Worm (Caenorhabditis elegans) whole organism, young adult: Measurements from ENCODE around the gene bus-17.
"Not testable (repeated sequence)": the region's sequence is repeated elsewhere in the genome, so short reads cannot be mapped to it uniquely, and the experiment has no call there.

Experiments
- B0019.2 ChIP-seq: fragments of 200-800 bp; sonication (Bioruptor generic); conservative IDR thresholded peaks from 2 replicates; pipeline ENCODE4 v1.3.6; 2022; ENCODE audit warnings: missing genetic modification reagents, missing genetic modification characterization, missing compliant biosample characterization
- B0261.1 ChIP-seq: sonication (generic microtip); optimal IDR thresholded peaks from 2 replicates; lab custom pipeline; 2016; ENCODE audit warnings: mild to moderate bottlenecking, missing genetic modification characterization, moderate library complexity, missing compliant biosample characterization
- F23B12.7 ChIP-seq: sonication (generic microtip); optimal IDR thresholded peaks from 2 replicates; lab custom pipeline; 2017; ENCODE audit warnings: missing genetic modification characterization, mild to moderate bottlenecking, missing compliant biosample characterization, antibody characterized with exemption, moderate library complexity; ENCODE audit not compliant: insufficient read depth
- F52B5.7 ChIP-seq: sonication (generic microtip); optimal IDR thresholded peaks from 2 replicates; lab custom pipeline; 2016; ENCODE audit warnings: mild to moderate bottlenecking, missing genetic modification characterization, missing compliant biosample characterization
- Y95B8A.8 ChIP-seq: fragments of 200-800 bp; sonication (Bioruptor generic); IDR thresholded peaks from 2 replicates; pipeline ENCODE4 v1.3.6; 2022; ENCODE audit warnings: missing genetic modification reagents, missing genetic modification characterization, missing compliant biosample characterization
- ama-1 ChIP-seq, 3 experiments: fragments of 150-350 bp in 1 of 3; sonication (generic microtip) in 2 of 3; optimal IDR thresholded peaks; 2 replicates each; lab custom pipeline; 2014 to 2018; ENCODE audit warnings: missing biosample characterization in 2 of 3, missing genetic modification characterization in 2 of 3, missing genetic modification reagents in 2 of 3
- aptf-2 ChIP-seq: fragments of 200-800 bp; sonication (Bioruptor generic); conservative IDR thresholded peaks from 2 replicates; pipeline ENCODE4 v1.3.6; 2022; ENCODE audit warnings: missing genetic modification reagents, missing genetic modification characterization, missing compliant biosample characterization
- attf-3 ChIP-seq: fragments of 200-800 bp; sonication (Bioruptor generic); conservative IDR thresholded peaks from 2 replicates; pipeline ENCODE4 v1.3.6; 2022; ENCODE audit warnings: missing genetic modification reagents, missing genetic modification characterization, missing compliant biosample characterization
- attf-6 ChIP-seq: fragments of 200-800 bp; sonication (Bioruptor generic); IDR thresholded peaks from 2 replicates; pipeline ENCODE4 v1.3.6; 2022; ENCODE audit warnings: missing genetic modification reagents, missing genetic modification characterization, missing compliant biosample characterization
- bed-2 ChIP-seq: fragments of 200-800 bp; sonication (Bioruptor generic); IDR thresholded peaks from 2 replicates; pipeline ENCODE4 v1.3.6; 2022; ENCODE audit warnings: missing genetic modification reagents, missing genetic modification characterization, missing compliant biosample characterization
- cebp-1 ChIP-seq, 2 experiments: fragments of 200-800 bp in 1 of 2; sonication (Bioruptor generic) in 1 of 2; sonication (generic microtip) in 1 of 2; IDR thresholded peaks in 1 of 2; optimal IDR thresholded peaks in 1 of 2; 2 replicates each; pipeline versions ENCODE4 v1.3.6 to Lab custom; 2017 to 2022; ENCODE audit warnings: missing compliant biosample characterization in 2 of 2, missing genetic modification characterization in 2 of 2, mild to moderate bottlenecking in 1 of 2, missing genetic modification reagents in 1 of 2, moderate library complexity in 1 of 2
- ceh-58 ChIP-seq: fragments of 200-800 bp; sonication (Bioruptor generic); IDR thresholded peaks from 2 replicates; pipeline ENCODE4 v1.3.6; 2022; ENCODE audit warnings: missing genetic modification characterization, missing compliant biosample characterization
- dox-1 ChIP-seq: fragments of 200-800 bp; sonication (Bioruptor generic); IDR thresholded peaks from 2 replicates; pipeline ENCODE4 v1.3.6; 2022; ENCODE audit warnings: missing genetic modification reagents, missing genetic modification characterization, missing compliant biosample characterization
- dpl-1 ChIP-seq: fragments of 150-350 bp; optimal IDR thresholded peaks from 2 replicates; lab custom pipeline; 2014; ENCODE audit warnings: missing biosample characterization, missing genetic modification reagents, missing genetic modification characterization
- efl-1 ChIP-seq: fragments of 150-350 bp; optimal IDR thresholded peaks from 2 replicates; lab custom pipeline; 2014; ENCODE audit warnings: missing biosample characterization, missing genetic modification reagents, missing genetic modification characterization
- egrh-3 ChIP-seq: fragments of 200-800 bp; sonication (Bioruptor generic); IDR thresholded peaks from 2 replicates; pipeline ENCODE4 v1.3.6; 2022; ENCODE audit warnings: missing genetic modification reagents, missing genetic modification characterization, missing compliant biosample characterization
- hmg-1.2 ChIP-seq: fragments of 200-800 bp; sonication (Bioruptor generic); IDR thresholded peaks from 2 replicates; pipeline ENCODE4 v1.3.6; 2022; ENCODE audit warnings: missing genetic modification reagents, missing genetic modification characterization, missing compliant biosample characterization
- lin-26 ChIP-seq: fragments of 200-800 bp; sonication (Bioruptor generic); IDR thresholded peaks from 2 replicates; pipeline ENCODE4 v1.3.6; 2022; ENCODE audit warnings: missing genetic modification reagents, missing genetic modification characterization, missing compliant biosample characterization
- lin-54 ChIP-seq: fragments of 200-800 bp; sonication (Bioruptor generic); optimal IDR thresholded peaks from 2 replicates; lab custom pipeline; 2018; ENCODE audit warnings: mild to moderate bottlenecking, missing genetic modification characterization, missing compliant biosample characterization
- lsy-27 ChIP-seq: sonication (generic microtip); optimal IDR thresholded peaks from 2 replicates; lab custom pipeline; 2017; ENCODE audit warnings: missing genetic modification characterization, mild to moderate bottlenecking, missing compliant biosample characterization, antibody characterized with exemption, missing genotype, borderline replicate concordance; ENCODE audit not compliant: insufficient read depth
- madf-3 ChIP-seq: fragments of 200-800 bp; sonication (Bioruptor generic); IDR thresholded peaks from 2 replicates; pipeline ENCODE4 v1.3.6; 2022; ENCODE audit warnings: missing genetic modification reagents, missing genetic modification characterization, missing compliant biosample characterization
- madf-6 ChIP-seq: fragments of 200-800 bp; sonication (Bioruptor generic); IDR thresholded peaks from 2 replicates; pipeline ENCODE4 v1.3.6; 2022; ENCODE audit warnings: missing genetic modification reagents, missing genetic modification characterization, missing compliant biosample characterization
- madf-8 ChIP-seq: fragments of 200-800 bp; sonication (Bioruptor generic); conservative IDR thresholded peaks from 2 replicates; pipeline ENCODE4 v1.3.6; 2022; ENCODE audit warnings: missing genetic modification reagents, missing genetic modification characterization, missing compliant biosample characterization
- mcd-1 ChIP-seq: fragments of 200-800 bp; sonication (Bioruptor generic); IDR thresholded peaks from 2 replicates; pipeline ENCODE4 v1.3.6; 2022; ENCODE audit warnings: missing genetic modification reagents, missing genetic modification characterization, missing compliant biosample characterization
- mel-28 ChIP-seq: sonication (generic microtip); optimal IDR thresholded peaks from 2 replicates; lab custom pipeline; 2016; ENCODE audit warnings: borderline replicate concordance, mild to moderate bottlenecking, missing genetic modification characterization, missing compliant biosample characterization
- nfya-1 ChIP-seq: sonication (generic microtip); optimal IDR thresholded peaks from 2 replicates; lab custom pipeline; 2017; ENCODE audit warnings: antibody characterized with exemption, missing compliant biosample characterization, missing genetic modification characterization, borderline replicate concordance; ENCODE audit not compliant: insufficient read depth
- nhr-90 ChIP-seq: sonication (generic microtip); optimal IDR thresholded peaks from 2 replicates; lab custom pipeline; 2016; ENCODE audit warnings: missing genotype, mild to moderate bottlenecking, missing genetic modification characterization, missing compliant biosample characterization
- snpc-1.1 ChIP-seq: sonication (generic microtip); optimal IDR thresholded peaks from 2 replicates; lab custom pipeline; 2017; ENCODE audit warnings: missing genetic modification characterization, mild to moderate bottlenecking, missing compliant biosample characterization, antibody characterized with exemption, moderate library complexity, missing genotype, missing genetic modification reagents; ENCODE audit not compliant: insufficient read depth
- snpc-1.3 ChIP-seq: sonication (generic microtip); optimal IDR thresholded peaks from 2 replicates; lab custom pipeline; 2017; ENCODE audit warnings: missing genetic modification characterization, mild to moderate bottlenecking, missing compliant biosample characterization, antibody characterized with exemption, moderate library complexity, missing genotype, missing genetic modification reagents; ENCODE audit not compliant: insufficient read depth
- unc-62 ChIP-seq: fragments of 150-350 bp; optimal IDR thresholded peaks from 2 replicates; lab custom pipeline; 2014; ENCODE audit warnings: missing biosample characterization, missing genetic modification reagents, missing genetic modification characterization
- xnd-1 ChIP-seq: sonication (generic microtip); optimal IDR thresholded peaks from 2 replicates; lab custom pipeline; 2016; ENCODE audit warnings: missing genotype, missing genetic modification reagents, missing genetic modification characterization, missing compliant biosample characterization
- zfh-2 ChIP-seq: fragments of 200-800 bp; sonication (Bioruptor generic); conservative IDR thresholded peaks from 2 replicates; pipeline ENCODE4 v1.3.6; 2022; ENCODE audit warnings: missing genetic modification reagents, missing genetic modification characterization, missing compliant biosample characterization
- zim-3 ChIP-seq: sonication (generic microtip); optimal IDR thresholded peaks from 2 replicates; lab custom pipeline; 2017; ENCODE audit warnings: mild to moderate bottlenecking, missing genetic modification characterization, moderate library complexity, missing compliant biosample characterization
- ztf-25 ChIP-seq: fragments of 200-800 bp; sonication (Bioruptor generic); IDR thresholded peaks from 2 replicates; pipeline ENCODE4 v1.3.6; 2022; ENCODE audit warnings: missing genetic modification reagents, missing genetic modification characterization, missing compliant biosample characterization
- ztf-28 ChIP-seq: fragments of 200-800 bp; sonication (Bioruptor generic); IDR thresholded peaks from 2 replicates; pipeline ENCODE4 v1.3.6; 2022; ENCODE audit warnings: missing genetic modification reagents, missing genetic modification characterization, missing compliant biosample characterization

The bus-17 gene

DNA sequence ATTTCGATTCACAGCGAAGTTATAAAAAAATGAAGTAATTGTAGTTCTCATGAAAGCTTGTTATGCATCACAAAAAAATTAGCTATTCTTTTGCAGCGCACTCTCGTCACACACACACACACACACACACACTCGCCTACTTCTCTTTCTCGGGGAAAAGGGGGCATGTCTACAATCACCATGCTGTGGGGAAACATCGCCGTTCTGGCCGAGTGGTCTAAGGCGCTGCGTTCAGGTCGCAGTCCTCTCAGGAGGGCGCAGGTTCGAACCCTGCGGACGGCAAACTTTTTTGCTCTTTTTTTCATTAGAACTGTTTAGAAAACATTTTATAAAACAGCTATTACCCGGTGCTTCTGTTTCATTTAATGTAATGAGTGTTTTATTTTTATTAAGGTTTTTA is 24.3 kb downstream of the bus-17 start (continued):
- TF ChIP-seq nhr-90 (peak; percentile 86), egrh-3 (GFP tag; lab: Robert Waterston, UW) (peak; percentile 80), hmg-1.2 (GFP tag; lab: Robert Waterston, UW) (peak; percentile 90), attf-6 (GFP tag; lab: Robert Waterston, UW) (peak; percentile 62; the same call in 1 of the 2 replicates), snpc-1.1 (tag; lab: Kevin White, UChicago) (peak; percentile 72), unc-62 (GFP tag; lab: Kevin White, UChicago) (no peak), zim-3 (tag; lab: Kevin White, UChicago) (peak; percentile 61), xnd-1 (tag; lab: Kevin White, UChicago) (no peak), attf-3 (GFP tag; lab: Robert Waterston, UW) (0 out of 2 replicates have a peak, but pooled peaks have one; percentile 36), B0261.1 (tag; lab: Kevin White, UChicago) (peak; percentile 98), B0019.2 (peak; percentile 58; the same call in 1 of the 2 replicates), F23B12.7 (tag; lab: Kevin White, UChicago) (peak; percentile 83), mel-28 (no peak), nfya-1 (tag; lab: Kevin White, UChicago) (no peak), ztf-28 (peak; percentile 47; the same call in 1 of the 2 replicates)

DNA sequence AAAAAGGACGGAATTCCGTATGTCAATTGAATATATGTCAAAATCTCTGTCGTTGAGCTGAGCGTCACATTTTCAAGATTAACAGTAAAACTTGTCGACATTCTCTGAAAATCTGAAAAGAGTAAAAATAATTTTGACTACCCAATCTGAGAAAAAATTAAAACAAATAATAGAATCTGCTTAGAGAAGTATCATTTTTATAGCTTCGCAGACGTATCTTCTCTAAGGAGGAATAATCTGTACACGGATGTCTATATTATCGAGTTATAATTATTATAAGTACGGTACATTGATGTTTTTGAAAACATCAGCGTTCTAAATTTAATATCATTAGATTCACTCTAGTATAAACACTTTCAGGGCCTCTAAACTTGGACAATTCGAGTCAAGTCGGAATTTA is 25.6 kb downstream of the bus-17 start, which contains the start of gene srg-64:
TSS of gene srg-64 (minus strand) at position 101 of the 400 bp plus-strand sequence.
- no peak for TF ChIP-seq F52B5.7 (tag; lab: Kevin White, UChicago)
- TF ChIP-seq dpl-1 (GFP tag; lab: Kevin White, UChicago), result no peak
- TF ChIP-seq ama-1 (optimal IDR thresholded peaks at IDR 0.05; lab: Kevin White, UChicago), result no peak
- TF ChIP-seq ama-1 (GFP tag; optimal IDR thresholded peaks at IDR 0.05; lab: Kevin White, UChicago), result no peak
- no peak for TF ChIP-seq ceh-58 (GFP tag; lab: Robert Waterston, UW)
- TF ChIP-seq Y95B8A.8 (GFP tag; lab: Robert Waterston, UW), result no peak
- no peak for TF ChIP-seq lsy-27
- TF ChIP-seq lin-54, result no peak
- no peak for TF ChIP-seq madf-3 (GFP tag; lab: Robert Waterston, UW)
- no peak for TF ChIP-seq snpc-1.3 (tag; lab: Kevin White, UChicago)
- TF ChIP-seq efl-1 (GFP tag; lab: Kevin White, UChicago), result no peak
- TF ChIP-seq zim-3 (tag; lab: Kevin White, UChicago), result no peak
- TF ChIP-seq madf-8, result no peak
- TF ChIP-seq aptf-2 (GFP tag; lab: Robert Waterston, UW), result no peak

DNA sequence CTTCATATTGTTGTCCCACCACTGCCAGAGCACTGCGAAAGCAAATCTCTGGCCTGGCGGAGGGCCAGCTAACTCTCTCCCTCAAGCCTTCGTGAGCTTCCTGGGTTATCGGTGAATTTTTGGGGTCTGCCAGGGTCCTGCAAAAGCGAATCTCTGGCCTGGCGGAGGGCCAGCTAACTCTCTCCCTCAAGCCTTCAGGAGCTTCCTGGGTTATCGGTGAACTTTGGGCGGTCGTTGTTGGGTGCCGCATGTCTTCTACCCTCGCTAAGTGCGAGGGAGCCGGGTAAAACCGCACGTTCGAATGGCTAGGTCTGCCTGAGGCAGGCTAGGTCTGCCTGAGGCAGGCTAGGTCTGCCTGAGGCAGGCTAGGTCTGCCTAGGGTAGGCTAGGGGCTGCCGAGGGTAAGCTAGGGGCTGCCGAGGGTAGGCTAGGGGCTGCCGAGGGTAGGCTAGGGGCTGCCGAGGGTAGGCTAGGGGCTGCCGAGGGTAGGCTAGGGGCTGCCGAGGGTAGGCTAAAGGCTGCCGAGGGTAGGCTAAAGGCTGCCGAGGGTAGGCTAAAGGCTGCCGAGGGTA is 27.6 kb downstream of the bus-17 start:
- TF ChIP-seq attf-6 (GFP tag; lab: Robert Waterston, UW) (peak; percentile 59; the same call in 1 of the 2 replicates), lin-26 (peak; percentile 50; the same call in 1 of the 2 replicates), bed-2 (0 out of 2 replicates have a peak, but pooled peaks have one; percentile 18), madf-6 (0 out of 2 replicates have a peak, but pooled peaks have one; percentile 7), cebp-1 (GFP tag; IDR thresholded peaks at IDR 0.05; lab: Robert Waterston, UW) (peak; percentile 38; the same call in 1 of the 2 replicates), egrh-3 (GFP tag; lab: Robert Waterston, UW) (peak; percentile 95), dox-1 (peak; percentile 49; the same call in 1 of the 2 replicates), zfh-2 (GFP tag; lab: Robert Waterston, UW) (peak; percentile 85), mcd-1 (GFP tag; lab: Robert Waterston, UW) (peak; percentile 43), ztf-25 (0 out of 2 replicates have a peak, but pooled peaks have one; percentile 37)
- TF ChIP-seq cebp-1 (tag; optimal IDR thresholded peaks at IDR 0.05; lab: Kevin White, UChicago), result not testable (repeated sequence)
- TF ChIP-seq, all 124 proteins: peak for 10; not testable (repeated sequence) for 114
